Worm (Caenorhabditis elegans): ENCODE results near the gene gldi-7.

- TF ChIP-seq snpc-4 (tag; optimal IDR thresholded peaks at IDR 0.05), result no peak
- no peak for TF ChIP-seq lin-13 (tag; optimal IDR thresholded peaks at IDR 0.05)
- no peak for TF ChIP-seq nhr-12 (tag; optimal IDR thresholded peaks at IDR 0.05)
- no peak for TF ChIP-seq pha-4 (tag; optimal IDR thresholded peaks at IDR 0.05)
- TF ChIP-seq ceh-43 (GFP tag; optimal IDR thresholded peaks at IDR 0.05), result no peak
- TF ChIP-seq mep-1 (tag; optimal IDR thresholded peaks at IDR 0.05), result no peak
- TF ChIP-seq blmp-1 (tag; optimal IDR thresholded peaks at IDR 0.05), result no peak
- TF ChIP-seq ztf-11 (tag; optimal IDR thresholded peaks at IDR 0.05), result no peak
- no peak for TF ChIP-seq unc-62 (GFP tag; optimal IDR thresholded peaks at IDR 0.05)
- no peak for TF ChIP-seq elt-1 (tag; optimal IDR thresholded peaks at IDR 0.05; ENCODE audit: borderline replicate concordance, insufficient read depth)
- TF ChIP-seq mls-2 (tag; optimal IDR thresholded peaks at IDR 0.05), result no peak
- TF ChIP-seq mab-5 (tag; optimal IDR thresholded peaks at IDR 0.05), result no peak
Measured at ce11 chrII:8515521-8515920, 15.5 kb downstream of the gldi-7 start.

All from whole organism, mixed stage, embryonic.